Worm (Caenorhabditis elegans) whole organism, midembryonic: ENCODE data around the gene dhs-14.

ENCODE experiments used
- T22C8.4 ChIP-seq: fragments of 200-800 bp; sonication (Bioruptor generic); IDR thresholded peaks from 2 replicates; pipeline ENCODE4 v1.3.6; 2022; ENCODE audit warnings: missing genetic modification characterization, missing compliant biosample characterization
- cog-1 ChIP-seq: sonication (generic microtip); optimal IDR thresholded peaks from 2 replicates; lab custom pipeline; 2016; ENCODE audit warnings: missing genetic modification characterization, missing compliant biosample characterization
- flt-1 ChIP-seq: fragments of 200-800 bp; sonication (Bioruptor generic); IDR thresholded peaks from 2 replicates; pipeline ENCODE4 v1.3.6; 2022; ENCODE audit warnings: missing genetic modification characterization, missing compliant biosample characterization
- klf-2 ChIP-seq: fragments of 200-800 bp; sonication (Bioruptor generic); conservative IDR thresholded peaks from 2 replicates; pipeline ENCODE4 v1.3.6; 2022; ENCODE audit warnings: missing genetic modification reagents, missing genetic modification characterization, missing compliant biosample characterization
- med-1 ChIP-seq: sonication (generic microtip); optimal IDR thresholded peaks from 2 replicates; lab custom pipeline; 2017; ENCODE audit warnings: missing genetic modification characterization, mild to moderate bottlenecking, missing compliant biosample characterization, antibody characterized with exemption, missing genetic modification reagents; ENCODE audit not compliant: insufficient read depth
- ref-1 ChIP-seq: fragments of 200-800 bp; sonication (Bioruptor generic); conservative IDR thresholded peaks from 2 replicates; pipeline ENCODE4 v1.3.6; 2022; ENCODE audit warnings: missing genetic modification reagents, missing genetic modification characterization, missing compliant biosample characterization
- tab-1 ChIP-seq: fragments of 200-800 bp; sonication (Bioruptor generic); IDR thresholded peaks from 2 replicates; pipeline ENCODE4 v1.3.6; 2022; ENCODE audit warnings: missing genetic modification characterization, missing compliant biosample characterization
- ztf-23 ChIP-seq: fragments of 200-800 bp; sonication (Bioruptor generic); IDR thresholded peaks from 2 replicates; pipeline ENCODE4 v1.3.6; 2022; ENCODE audit warnings: missing genetic modification reagents, missing genetic modification characterization, missing compliant biosample characterization
- ztf-29 ChIP-seq: fragments of 200-800 bp; sonication (Bioruptor generic); IDR thresholded peaks from 2 replicates; pipeline ENCODE4 v1.3.6; 2022; ENCODE audit warnings: missing genetic modification reagents, missing genetic modification characterization, missing compliant biosample characterization

The dhs-14 gene

ce11 chrV:2730784-2731480, 34.1 kb downstream of the dhs-14 start, which contains the start of gene dod-3:
TSS of gene dod-3 (minus strand) at chrV:2731098.
- no peak for TF ChIP-seq med-1 (GFP tag; lab: Kevin White, UChicago)
- no peak for TF ChIP-seq flt-1
- TF ChIP-seq cog-1 (tag; lab: Kevin White, UChicago), result no peak
- no peak for TF ChIP-seq ref-1 (GFP tag; lab: Robert Waterston, UW)

DNA sequence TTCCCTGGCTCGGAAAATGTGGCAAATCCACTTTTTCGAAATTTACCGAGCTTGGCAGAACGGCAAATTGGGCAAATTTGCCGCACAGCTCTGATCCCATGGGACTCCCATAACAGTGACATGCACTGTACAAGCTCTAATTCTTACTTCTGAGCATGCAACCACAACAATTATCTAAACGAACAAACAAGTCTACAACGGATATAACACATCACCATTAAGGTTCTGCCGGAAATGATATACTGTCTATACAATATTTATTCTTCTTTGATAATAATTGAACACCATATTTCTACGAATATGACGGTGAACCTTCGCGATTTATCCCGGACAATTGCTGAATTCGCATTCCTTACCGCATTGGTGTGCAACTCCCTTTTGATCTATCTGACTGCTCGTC, 36.8 kb downstream of the dhs-14 start, which contains the start of gene str-33:
str-33 (plus strand) TSS at position 301 of the 400 bp plus-strand sequence.
- TF ChIP-seq cog-1 (tag; lab: Kevin White, UChicago) (no peak), klf-2 (GFP tag; lab: Robert Waterston, UW) (no peak), flt-1 (no peak), T22C8.4 (no peak), ztf-29 (GFP tag; lab: Robert Waterston, UW) (no peak), med-1 (GFP tag; lab: Kevin White, UChicago) (no peak), ref-1 (GFP tag; lab: Robert Waterston, UW) (no peak), tab-1 (no peak), ztf-23 (GFP tag; lab: Robert Waterston, UW) (no peak)

ce11 chrV:2727101-2727500, 37.9 kb downstream of the dhs-14 start, which contains the start of gene str-13:
TSS of gene str-13 (minus strand) at chrV:2727201.
- TF ChIP-seq tab-1 (no peak), cog-1 (tag; lab: Kevin White, UChicago) (no peak), ztf-29 (GFP tag; lab: Robert Waterston, UW) (no peak), T22C8.4 (no peak), ztf-23 (GFP tag; lab: Robert Waterston, UW) (no peak), klf-2 (GFP tag; lab: Robert Waterston, UW) (no peak), med-1 (GFP tag; lab: Kevin White, UChicago) (no peak), ref-1 (GFP tag; lab: Robert Waterston, UW) (no peak), flt-1 (no peak)

DNA sequence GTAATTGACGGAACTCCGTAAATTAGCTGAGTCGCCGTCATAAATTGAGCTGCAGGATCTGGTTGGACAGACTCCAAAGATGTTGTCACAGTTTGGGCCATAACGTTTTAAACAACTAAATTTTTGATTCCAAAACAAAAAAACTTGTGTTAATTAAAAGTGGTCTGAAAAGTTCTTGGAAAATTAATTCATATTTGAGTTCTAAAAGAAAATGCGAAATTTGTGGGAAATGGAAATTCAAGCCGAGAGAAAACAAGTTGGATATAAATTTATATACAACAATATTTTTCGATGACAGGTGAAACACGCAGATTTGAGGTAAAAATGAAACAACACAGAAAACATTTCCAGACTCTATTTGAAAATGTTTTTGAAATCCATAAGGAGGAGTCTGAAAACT, 39.8 kb downstream of the dhs-14 start, which contains the start of gene srg-59:
srg-59 (minus strand) TSS at position 101 of the 400 bp plus-strand sequence.
- TF ChIP-seq tab-1 (no peak), ztf-29 (GFP tag; lab: Robert Waterston, UW) (no peak), med-1 (GFP tag; lab: Kevin White, UChicago) (no peak), ztf-23 (GFP tag; lab: Robert Waterston, UW) (no peak), cog-1 (tag; lab: Kevin White, UChicago) (no peak), klf-2 (GFP tag; lab: Robert Waterston, UW) (no peak), flt-1 (no peak), ref-1 (GFP tag; lab: Robert Waterston, UW) (no peak), T22C8.4 (no peak)

- TF ChIP-seq klf-2 (GFP tag; lab: Robert Waterston, UW) (no peak), ztf-23 (GFP tag; lab: Robert Waterston, UW) (no peak), ref-1 (GFP tag; lab: Robert Waterston, UW) (no peak), ztf-29 (GFP tag; lab: Robert Waterston, UW) (no peak), T22C8.4 (no peak), flt-1 (no peak), cog-1 (tag; lab: Kevin White, UChicago) (no peak)
Measured at ce11 chrV:2722555-2722954, 42.4 kb downstream of the dhs-14 start, which contains the start of gene srg-60. TSS of gene srg-60 (minus strand) at chrV:2722655.

DNA sequence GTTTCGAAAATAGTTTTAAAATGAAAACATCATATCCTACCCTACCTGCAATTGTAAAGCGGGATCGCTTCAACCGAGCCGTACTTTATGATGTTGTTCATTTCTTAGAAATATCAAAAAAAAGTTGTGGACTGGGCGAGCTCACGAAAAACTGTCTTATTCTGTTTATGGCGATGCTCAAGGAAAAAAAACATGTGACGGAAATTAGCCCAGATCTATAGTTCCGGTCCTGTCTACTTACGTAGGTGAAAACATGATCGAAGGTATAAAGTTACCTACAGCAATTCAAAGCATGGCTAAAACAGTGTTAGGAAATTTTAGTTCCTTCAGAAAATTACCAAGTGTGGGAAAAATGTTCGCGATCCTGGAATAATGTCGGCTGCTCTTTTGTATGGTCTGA, 44.2 kb downstream of the dhs-14 start, which contains the start of gene srt-27:
srt-27 (minus strand) TSS at position 101 of the 400 bp plus-strand sequence.
- no peak for TF ChIP-seq ztf-23 (GFP tag; lab: Robert Waterston, UW)
- no peak for TF ChIP-seq cog-1 (tag; lab: Kevin White, UChicago)
- no peak for TF ChIP-seq tab-1
- TF ChIP-seq med-1 (GFP tag; lab: Kevin White, UChicago), result no peak
- TF ChIP-seq ztf-29 (GFP tag; lab: Robert Waterston, UW), result no peak
- TF ChIP-seq flt-1, result no peak
- TF ChIP-seq ref-1 (GFP tag; lab: Robert Waterston, UW), result no peak
- TF ChIP-seq T22C8.4, result no peak
- no peak for TF ChIP-seq klf-2 (GFP tag; lab: Robert Waterston, UW)

DNA sequence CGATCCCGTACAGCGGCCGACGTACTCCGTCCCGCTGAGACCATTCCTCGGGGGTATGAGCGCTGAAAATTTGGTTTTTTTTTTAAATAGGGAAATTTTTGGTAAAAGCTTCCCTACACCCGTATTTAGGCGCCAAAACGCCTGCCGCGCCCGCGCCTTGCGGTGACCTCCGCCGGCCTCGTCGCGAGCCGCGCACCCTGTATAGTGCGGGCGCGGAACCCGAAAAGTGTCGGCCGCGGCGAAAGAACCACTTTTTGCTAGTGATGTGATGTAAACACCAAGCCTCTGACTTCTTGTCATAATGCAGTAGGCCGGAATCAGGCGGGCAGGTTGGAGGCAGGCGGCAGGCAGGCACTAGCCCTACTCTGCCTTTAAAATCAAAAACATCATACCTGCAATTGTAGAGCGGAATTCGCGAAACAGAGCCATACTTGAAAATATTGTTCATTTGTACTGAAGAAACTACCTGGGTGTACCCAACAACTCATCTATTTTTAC, 46.3 kb downstream of the dhs-14 start, which contains the start of gene srt-29:
srt-29 (minus strand) TSS at position 448 of the 498 bp plus-strand sequence.
- TF ChIP-seq ztf-23 (GFP tag; lab: Robert Waterston, UW) (no peak), ref-1 (GFP tag; lab: Robert Waterston, UW) (no peak), klf-2 (GFP tag; lab: Robert Waterston, UW) (no peak), tab-1 (no peak)

DNA sequence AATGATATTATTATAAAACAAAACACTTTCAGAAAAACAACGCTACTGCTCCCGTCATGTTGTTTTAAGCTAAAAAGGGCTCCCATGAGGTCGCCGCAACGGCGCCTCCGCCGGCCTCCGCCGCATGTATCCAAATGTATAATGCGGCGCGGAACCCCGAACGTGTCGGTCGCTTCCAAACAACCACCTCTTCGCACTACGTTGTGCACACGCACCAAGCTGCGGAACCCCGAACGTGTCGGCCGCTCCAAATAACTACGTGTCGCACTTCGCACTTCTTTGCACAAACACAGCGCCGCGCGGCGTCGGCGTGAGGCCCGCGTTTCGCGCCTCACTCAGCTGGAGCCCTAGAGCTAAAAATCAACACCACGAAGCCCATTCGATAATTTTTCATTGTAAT, 48.1 kb downstream of the dhs-14 start:
- TF ChIP-seq klf-2 (GFP tag; lab: Robert Waterston, UW), result no peak
- TF ChIP-seq flt-1, result no peak
- no peak for TF ChIP-seq ref-1 (GFP tag; lab: Robert Waterston, UW)
- no peak for TF ChIP-seq med-1 (GFP tag; lab: Kevin White, UChicago)
- TF ChIP-seq cog-1 (tag; lab: Kevin White, UChicago), result no peak
- TF ChIP-seq T22C8.4, result no peak
- no peak for TF ChIP-seq tab-1
- TF ChIP-seq ztf-29 (GFP tag; lab: Robert Waterston, UW), result no peak
- no peak for TF ChIP-seq ztf-23 (GFP tag; lab: Robert Waterston, UW)
